Fruit fly (Drosophila melanogaster): ENCODE results near the gene D19A.

The D19A gene

DNA sequence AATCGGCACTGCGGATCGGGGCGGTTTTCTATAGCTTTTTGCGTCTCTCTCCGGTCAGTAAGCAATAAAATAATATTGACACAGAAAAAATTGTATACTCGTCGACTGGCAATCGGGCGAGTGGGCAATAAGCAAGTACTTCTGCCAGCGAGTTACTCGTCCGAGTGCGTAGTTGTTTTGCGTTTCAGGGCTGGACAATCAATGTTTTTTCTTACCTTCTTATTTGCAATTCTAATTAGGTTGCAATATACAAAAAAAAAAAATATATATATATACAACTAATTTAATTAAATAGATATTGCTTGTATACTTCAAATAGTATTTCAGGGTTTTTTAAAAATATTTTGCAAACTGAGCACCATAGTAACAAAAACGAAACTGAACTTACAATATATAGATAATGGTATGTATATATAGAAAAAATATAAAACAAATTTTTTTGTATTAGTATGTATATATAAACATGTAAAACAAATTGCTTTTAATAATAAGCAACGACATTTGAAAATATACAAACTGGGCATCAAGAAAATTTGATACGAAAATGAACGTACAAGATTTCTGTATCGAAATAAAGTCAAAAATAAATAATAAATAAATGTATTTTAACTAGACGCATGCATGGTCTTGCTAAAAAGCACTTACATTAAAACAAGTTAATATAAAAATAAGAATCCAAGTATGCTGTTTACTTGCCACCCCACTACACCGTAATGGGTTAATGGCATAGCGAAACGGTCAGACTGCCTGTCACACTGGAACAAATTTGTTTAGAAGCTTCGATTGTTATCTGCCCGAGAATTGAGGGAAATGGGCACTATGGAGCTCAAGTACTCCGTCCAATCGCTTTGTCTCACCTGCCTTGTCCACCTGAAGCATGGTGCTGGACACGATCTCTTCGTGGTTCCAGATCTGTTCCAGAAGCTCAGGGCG lies at the start of gene D19A, which contains the start of gene CG7386 (continued):
- no peak for TF ChIP-seq prd (optimal IDR thresholded peaks at IDR 0.05)
- TF ChIP-seq prd (GFP tag; IDR thresholded peaks at IDR 0.05), result peak; percentile 66
- peak; percentile 25 for TF ChIP-seq Ssrp (tag; optimal IDR thresholded peaks at IDR 0.05)
- peak; percentile 54; the same call in 1 of the 2 replicates for TF ChIP-seq stc (GFP tag; IDR thresholded peaks at IDR 0.05)
- no peak for TF ChIP-seq CG3407 (GFP tag; optimal IDR thresholded peaks at IDR 0.05)
- TF ChIP-seq Drgx (GFP tag; IDR thresholded peaks at IDR 0.05), result peak; percentile 55
- no peak for TF ChIP-seq hth (optimal IDR thresholded peaks at IDR 0.05)
- TF ChIP-seq Awh (GFP tag; IDR thresholded peaks at IDR 0.05), result no peak
- TF ChIP-seq btn (GFP tag; optimal IDR thresholded peaks at IDR 0.05), result no peak
- TF ChIP-seq cwo (GFP tag; optimal IDR thresholded peaks at IDR 0.05), result peak; percentile 46
- TF ChIP-seq gt (GFP tag; IDR thresholded peaks at IDR 0.05), result no peak
- TF ChIP-seq CG11723 (GFP tag; optimal IDR thresholded peaks at IDR 0.05), result peak; percentile 16
- TF ChIP-seq pho (GFP tag; optimal IDR thresholded peaks at IDR 0.05), result peak; percentile 38
- no peak for TF ChIP-seq ash1 (GFP tag; optimal IDR thresholded peaks at IDR 0.05)
- peak; percentile 27 for TF ChIP-seq CG10431 (GFP tag; optimal IDR thresholded peaks at IDR 0.05)
- peak; percentile 40 for TF ChIP-seq az2 (GFP tag; optimal IDR thresholded peaks at IDR 0.05)
- TF ChIP-seq CG1792 (GFP tag; optimal IDR thresholded peaks at IDR 0.05), result peak; percentile 16
- no peak for TF ChIP-seq CG17568 (GFP tag; optimal IDR thresholded peaks at IDR 0.05)
- no peak for TF ChIP-seq GATAe (GFP tag; conservative IDR thresholded peaks at IDR 0.05)
- TF ChIP-seq sna (GFP tag; IDR thresholded peaks at IDR 0.05; ENCODE audit: partially characterized antibody), result 0 out of 2 replicates have a peak, but pooled peaks have one; percentile 12
- no peak for TF ChIP-seq ftz-f1 (GFP tag; optimal IDR thresholded peaks at IDR 0.05)
- no peak for TF ChIP-seq CTCF (GFP tag; optimal IDR thresholded peaks at IDR 0.05)
- TF ChIP-seq CG6683 (GFP tag; optimal IDR thresholded peaks at IDR 0.05), result no peak
- TF ChIP-seq maf-S (GFP tag; optimal IDR thresholded peaks at IDR 0.05), result peak; percentile 29
- TF ChIP-seq br (optimal IDR thresholded peaks at IDR 0.05), result no peak
- peak; percentile 87 for TF ChIP-seq zf30C (GFP tag; optimal IDR thresholded peaks at IDR 0.05)
- peak; percentile 80 for TF ChIP-seq D19A (tag; optimal IDR thresholded peaks at IDR 0.05)
- TF ChIP-seq fd96Cb (tag; optimal IDR thresholded peaks at IDR 0.05), result peak; percentile 22
- peak; percentile 61 for TF ChIP-seq phol (tag; optimal IDR thresholded peaks at IDR 0.05)
- peak; percentile 61 for TF ChIP-seq CG11504 (tag; optimal IDR thresholded peaks at IDR 0.05)
- TF ChIP-seq Dll (GFP tag; IDR thresholded peaks at IDR 0.05; ENCODE audit: partially characterized antibody), result no peak
- peak; percentile 43 for TF ChIP-seq bab2 (GFP tag; optimal IDR thresholded peaks at IDR 0.05)
- peak; percentile 66 for TF ChIP-seq dysf (GFP tag; IDR thresholded peaks at IDR 0.05)
- peak; percentile 54 for TF ChIP-seq B-H2 (GFP tag; optimal IDR thresholded peaks at IDR 0.05)
- 0 out of 3 replicates have a peak, but pooled peaks have one; percentile 25 for TF ChIP-seq gce (GFP tag; IDR thresholded peaks at IDR 0.05)
- peak; percentile 24 for TF ChIP-seq gcm (GFP tag; optimal IDR thresholded peaks at IDR 0.05)
- TF ChIP-seq CG15696 (tag; optimal IDR thresholded peaks at IDR 0.05), result peak; percentile 31
- TF ChIP-seq CG34224 (GFP tag; IDR thresholded peaks at IDR 0.05; ENCODE audit: partially characterized antibody), result no peak; the same call in 2 of the 3 replicates
- peak; percentile 79 for TF ChIP-seq Dbx (GFP tag; IDR thresholded peaks at IDR 0.05)
- TF ChIP-seq CG16813 (GFP tag; IDR thresholded peaks at IDR 0.05; ENCODE audit: partially characterized antibody), result no peak
- TF ChIP-seq CG2199 (GFP tag; IDR thresholded peaks at IDR 0.05), result 0 out of 3 replicates have a peak, but pooled peaks have one; percentile 17
- peak; percentile 57 for TF ChIP-seq ind (GFP tag; optimal IDR thresholded peaks at IDR 0.05)
- no peak for TF ChIP-seq CG6813 (GFP tag; optimal IDR thresholded peaks at IDR 0.05)
- no peak for TF ChIP-seq CG4360 (GFP tag; IDR thresholded peaks at IDR 0.05)
- TF ChIP-seq Abd-B (GFP tag; optimal IDR thresholded peaks at IDR 0.05), result no peak
- no peak for TF ChIP-seq oc (tag; optimal IDR thresholded peaks at IDR 0.05)
- TF ChIP-seq CG31365 (tag; optimal IDR thresholded peaks at IDR 0.05), result no peak
- TF ChIP-seq CG11560 (tag; IDR thresholded peaks at IDR 0.05), result no peak
- 0 out of 2 replicates have a peak, but pooled peaks have one; percentile 20 for TF ChIP-seq CG16779 (GFP tag; IDR thresholded peaks at IDR 0.05)
